Worm (Caenorhabditis elegans) whole organism, L4 larva: ENCODE data around the gene C16C4.1.

ENCODE experiments used
- F26F4.8 ChIP-seq: fragments of 200-800 bp; sonication (Bioruptor generic); conservative IDR thresholded peaks from 2 replicates; pipeline ENCODE4 v1.3.6; 2022; ENCODE audit warnings: missing genetic modification characterization, missing compliant biosample characterization
- F37D6.2 ChIP-seq: sonication (generic microtip); optimal IDR thresholded peaks from 2 replicates; lab custom pipeline; 2016; ENCODE audit warnings: mild to moderate bottlenecking, missing genetic modification characterization, missing compliant biosample characterization
- T20F7.1 ChIP-seq: fragments of 200-800 bp; sonication (Bioruptor generic); optimal IDR thresholded peaks from 2 replicates; lab custom pipeline; 2018; ENCODE audit warnings: mild to moderate bottlenecking, missing genetic modification characterization, missing compliant biosample characterization
- aha-1 ChIP-seq: fragments of 150-350 bp; peaks from one replicate; lab custom pipeline; 2014; ENCODE audit warnings: missing biosample characterization, missing genetic modification characterization
- ama-1 ChIP-seq: fragments of 150-350 bp; optimal IDR thresholded peaks from 2 replicates; lab custom pipeline; 2014; ENCODE audit warnings: inconsistent platforms, mixed read lengths
- ceh-20 ChIP-seq: fragments of 200-800 bp; sonication (Bioruptor generic); IDR thresholded peaks from 2 replicates; pipeline ENCODE4 v1.3.6; 2022; ENCODE audit warnings: missing genetic modification reagents, missing genetic modification characterization, missing compliant biosample characterization
- ceh-44 ChIP-seq: fragments of 200-800 bp; sonication (Bioruptor generic); IDR thresholded peaks from 2 replicates; pipeline ENCODE4 v1.3.6; 2022; ENCODE audit warnings: missing genetic modification reagents, missing genetic modification characterization, missing compliant biosample characterization
- cey-2 ChIP-seq: sonication (generic microtip); optimal IDR thresholded peaks from 3 replicates; lab custom pipeline; 2017; ENCODE audit warnings: missing genetic modification characterization, mild to moderate bottlenecking, missing compliant biosample characterization, antibody characterized with exemption, borderline replicate concordance; ENCODE audit not compliant: insufficient read depth
- ctbp-1 ChIP-seq: fragments of 200-800 bp; sonication (Bioruptor generic); IDR thresholded peaks from 2 replicates; pipeline ENCODE4 v1.3.6; 2022; ENCODE audit warnings: missing genetic modification reagents, missing genetic modification characterization, missing compliant biosample characterization
- daf-16 ChIP-seq, 3 experiments: sonication (generic microtip); optimal IDR thresholded peaks; 2 replicates each; lab custom pipeline; 2016 to 2017; ENCODE audit warnings: missing genetic modification characterization in 3 of 3, missing genetic modification reagents in 3 of 3, mild to moderate bottlenecking in 2 of 3, missing compliant biosample characterization in 2 of 3, missing biosample characterization in 1 of 3, moderate library complexity in 1 of 3
- dmd-8 ChIP-seq: fragments of 200-800 bp; sonication (Bioruptor generic); IDR thresholded peaks from 2 replicates; pipeline ENCODE4 v1.3.6; 2022; ENCODE audit warnings: missing genetic modification characterization, missing compliant biosample characterization
- duxl-1 ChIP-seq: sonication (generic microtip); optimal IDR thresholded peaks from 2 replicates; lab custom pipeline; 2016; ENCODE audit warnings: mild to moderate bottlenecking, missing genetic modification characterization, moderate library complexity, missing compliant biosample characterization; ENCODE audit not compliant: poor library complexity
- egl-27 ChIP-seq: sonication (generic microtip); optimal IDR thresholded peaks from 3 replicates; lab custom pipeline; 2017; ENCODE audit warnings: missing biosample characterization, missing genetic modification reagents, missing genetic modification characterization
- egl-43 ChIP-seq: fragments of 200-800 bp; sonication (Bioruptor generic); IDR thresholded peaks from 2 replicates; pipeline ENCODE4 v1.3.6; 2022; ENCODE audit warnings: missing genetic modification reagents, missing genetic modification characterization, missing compliant biosample characterization
- hlh-30 ChIP-seq: sonication (generic microtip); optimal IDR thresholded peaks from 2 replicates; lab custom pipeline; 2017; ENCODE audit warnings: antibody characterized with exemption, mild to moderate bottlenecking, missing genetic modification characterization, missing compliant biosample characterization; ENCODE audit not compliant: insufficient read depth
- hmg-1.1 ChIP-seq: fragments of 200-800 bp; sonication (Bioruptor generic); IDR thresholded peaks from 2 replicates; pipeline ENCODE4 v1.3.6; 2022; ENCODE audit warnings: missing genetic modification reagents, missing genetic modification characterization, missing compliant biosample characterization
- lin-29 ChIP-seq: fragments of 200-800 bp; sonication (Bioruptor generic); IDR thresholded peaks from 2 replicates; pipeline ENCODE4 v1.3.6; 2022; ENCODE audit warnings: missing genetic modification reagents, missing genetic modification characterization, missing compliant biosample characterization
- lin-38 ChIP-seq: fragments of 200-800 bp; sonication (Bioruptor generic); IDR thresholded peaks from 2 replicates; pipeline ENCODE4 v1.3.6; 2022; ENCODE audit warnings: missing genetic modification reagents, missing genetic modification characterization, missing compliant biosample characterization
- madf-9 ChIP-seq: fragments of 200-800 bp; sonication (Bioruptor generic); conservative IDR thresholded peaks from 2 replicates; pipeline ENCODE4 v1.3.6; 2022; ENCODE audit warnings: missing genetic modification reagents, missing genetic modification characterization, missing compliant biosample characterization
- mxl-2 ChIP-seq: fragments of 200-800 bp; sonication (Bioruptor generic); conservative IDR thresholded peaks from 2 replicates; pipeline ENCODE4 v1.3.6; 2022; ENCODE audit warnings: missing genetic modification reagents, missing genetic modification characterization, missing compliant biosample characterization
- mxl-3 ChIP-seq: fragments of 200-800 bp; sonication (Bioruptor generic); optimal IDR thresholded peaks from 2 replicates; lab custom pipeline; 2018; ENCODE audit warnings: mild to moderate bottlenecking, missing genetic modification characterization, missing compliant biosample characterization
- nhr-102 ChIP-seq: sonication (generic microtip); optimal IDR thresholded peaks from 2 replicates; lab custom pipeline; 2016; ENCODE audit warnings: mild to moderate bottlenecking, missing genetic modification characterization, moderate library complexity, missing compliant biosample characterization
- nhr-28 ChIP-seq: fragments of 150-350 bp; optimal IDR thresholded peaks from 2 replicates; lab custom pipeline; 2014; ENCODE audit warnings: missing biosample characterization, missing genetic modification characterization
- nhr-6 ChIP-seq: fragments of 150-350 bp; optimal IDR thresholded peaks from 2 replicates; lab custom pipeline; 2014; ENCODE audit warnings: missing biosample characterization, missing genetic modification characterization
- nhr-76 ChIP-seq: fragments of 150-350 bp; optimal IDR thresholded peaks from 2 replicates; lab custom pipeline; 2014; ENCODE audit warnings: missing biosample characterization, missing genetic modification characterization
- nhr-77 ChIP-seq: fragments of 150-350 bp; optimal IDR thresholded peaks from 2 replicates; lab custom pipeline; 2014; ENCODE audit warnings: missing biosample characterization, missing genetic modification characterization
- tra-1 ChIP-seq: fragments of 200-800 bp; sonication (Bioruptor generic); IDR thresholded peaks from 2 replicates; pipeline ENCODE4 v1.3.6; 2022; ENCODE audit warnings: missing genetic modification reagents, missing genetic modification characterization, missing compliant biosample characterization
- unc-62 ChIP-seq, 3 experiments: fragments of 150-350 bp in 1 of 3; sonication (generic microtip); optimal IDR thresholded peaks in 2 of 3; peaks in 1 of 3; 1 replicate in 1 of 3; 2 replicates in 2 of 3; lab custom pipeline; 2014 to 2017; ENCODE audit warnings: missing biosample characterization in 3 of 3, missing genetic modification characterization in 3 of 3, missing genetic modification reagents in 3 of 3, missing genotype in 1 of 3
- zfp-2 ChIP-seq: sonication (generic microtip); optimal IDR thresholded peaks from 2 replicates; lab custom pipeline; 2016; ENCODE audit warnings: mild to moderate bottlenecking, missing genetic modification characterization, missing compliant biosample characterization
- zip-11 ChIP-seq: fragments of 200-800 bp; sonication (Bioruptor generic); IDR thresholded peaks from 2 replicates; pipeline ENCODE4 v1.3.6; 2022; ENCODE audit warnings: missing genetic modification characterization, missing compliant biosample characterization

Gene C16C4.1

ce11 chrII:1917862-1918261 is 23.9 kb downstream of the C16C4.1 start, which contains the start of gene bath-4:
Gene bath-4 (minus strand): TSS chrII:1917962.
- TF ChIP-seq nhr-102 (tag; lab: Kevin White, UChicago) (no peak), tra-1 (GFP tag; lab: Robert Waterston, UW) (no peak), egl-27 (tag; lab: Kevin White, UChicago) (no peak), nhr-28 (tag; lab: Kevin White, UChicago) (no peak), madf-9 (GFP tag; lab: Robert Waterston, UW) (no peak), mxl-3 (no peak), F37D6.2 (no peak), ama-1 (lab: Kevin White, UChicago) (no peak), ceh-20 (GFP tag; lab: Robert Waterston, UW) (no peak), ceh-44 (GFP tag; lab: Robert Waterston, UW) (no peak), daf-16 (GFP tag; optimal IDR thresholded peaks at IDR 0.05; lab: Kevin White, UChicago) (no peak), daf-16 (tag; optimal IDR thresholded peaks at IDR 0.05; lab: Kevin White, UChicago) (no peak), nhr-77 (tag; lab: Kevin White, UChicago) (no peak), zip-11 (GFP tag; lab: Robert Waterston, UW) (no peak), nhr-6 (tag; lab: Kevin White, UChicago) (no peak), mxl-2 (no peak), T20F7.1 (GFP tag; lab: Kevin White, UChicago) (no peak), zfp-2 (no peak), duxl-1 (tag; lab: Kevin White, UChicago) (no peak)

- TF ChIP-seq unc-62 (GFP tag; optimal IDR thresholded peaks at IDR 0.05 in 1 of 2; lab: Kevin White, UChicago) (no peak), unc-62 (tag; optimal IDR thresholded peaks at IDR 0.05; lab: Kevin White, UChicago) (no peak), hmg-1.1 (GFP tag; lab: Robert Waterston, UW) (no peak), duxl-1 (tag; lab: Kevin White, UChicago) (no peak), nhr-76 (tag; lab: Kevin White, UChicago) (no peak), F26F4.8 (GFP tag; lab: Robert Waterston, UW) (no peak), tra-1 (GFP tag; lab: Robert Waterston, UW) (no peak), dmd-8 (GFP tag; lab: Robert Waterston, UW) (no peak), hlh-30 (no peak)
Observed at ce11 chrII:1921018-1921417, 27.0 kb downstream of the C16C4.1 start, which contains the start of gene bath-7. Gene bath-7 (minus strand): TSS chrII:1921118.

ce11 chrII:1922665-1923187 is 28.7 kb downstream of the C16C4.1 start, which contains the start of the genes bath-2 and F52C6.4:
Gene bath-2 (minus strand): TSS chrII:1922765.
Gene F52C6.4 (plus strand): TSS chrII:1923137.
- TF ChIP-seq aha-1 (tag; lab: Kevin White, UChicago) (peak; percentile 5), ceh-44 (GFP tag; lab: Robert Waterston, UW) (no peak)

ce11 chrII:1924459-1924858 is 30.4 kb downstream of the C16C4.1 start, which contains the start of gene F52C6.3:
Gene F52C6.3 (plus strand): TSS chrII:1924759.
- no peak for TF ChIP-seq lin-29 (GFP tag; lab: Robert Waterston, UW)
- no peak for TF ChIP-seq cey-2

- TF ChIP-seq egl-43 (GFP tag; lab: Robert Waterston, UW) (no peak), zip-11 (GFP tag; lab: Robert Waterston, UW) (no peak)
Observed at ce11 chrII:1926162-1926561, 32.1 kb downstream of the C16C4.1 start, which contains the start of gene F52C6.2. Gene F52C6.2 (plus strand): TSS chrII:1926462.

- peak; percentile 25 for TF ChIP-seq aha-1 (tag; lab: Kevin White, UChicago)
- TF ChIP-seq ctbp-1 (GFP tag; lab: Robert Waterston, UW) = no peak
- peak; percentile 30; the same call in 1 of the 2 replicates for TF ChIP-seq lin-38 (GFP tag; lab: Robert Waterston, UW)
Observed at ce11 chrII:1928578-1928977, 34.6 kb downstream of the C16C4.1 start.
